Worm (Caenorhabditis elegans) whole organism, midembryonic: ENCODE data around the gene dep-1.

Source experiments
- T22C8.4 ChIP-seq: fragments of 200-800 bp; sonication (Bioruptor generic); IDR thresholded peaks from 2 replicates; pipeline ENCODE4 v1.3.6; 2022; ENCODE audit warnings: missing genetic modification characterization, missing compliant biosample characterization
- cog-1 ChIP-seq: sonication (generic microtip); optimal IDR thresholded peaks from 2 replicates; lab custom pipeline; 2016; ENCODE audit warnings: missing genetic modification characterization, missing compliant biosample characterization
- flt-1 ChIP-seq: fragments of 200-800 bp; sonication (Bioruptor generic); IDR thresholded peaks from 2 replicates; pipeline ENCODE4 v1.3.6; 2022; ENCODE audit warnings: missing genetic modification characterization, missing compliant biosample characterization
- klf-2 ChIP-seq: fragments of 200-800 bp; sonication (Bioruptor generic); conservative IDR thresholded peaks from 2 replicates; pipeline ENCODE4 v1.3.6; 2022; ENCODE audit warnings: missing genetic modification reagents, missing genetic modification characterization, missing compliant biosample characterization
- med-1 ChIP-seq: sonication (generic microtip); optimal IDR thresholded peaks from 2 replicates; lab custom pipeline; 2017; ENCODE audit warnings: missing genetic modification characterization, mild to moderate bottlenecking, missing compliant biosample characterization, antibody characterized with exemption, missing genetic modification reagents; ENCODE audit not compliant: insufficient read depth
- ref-1 ChIP-seq: fragments of 200-800 bp; sonication (Bioruptor generic); conservative IDR thresholded peaks from 2 replicates; pipeline ENCODE4 v1.3.6; 2022; ENCODE audit warnings: missing genetic modification reagents, missing genetic modification characterization, missing compliant biosample characterization
- tab-1 ChIP-seq: fragments of 200-800 bp; sonication (Bioruptor generic); IDR thresholded peaks from 2 replicates; pipeline ENCODE4 v1.3.6; 2022; ENCODE audit warnings: missing genetic modification characterization, missing compliant biosample characterization
- ztf-23 ChIP-seq: fragments of 200-800 bp; sonication (Bioruptor generic); IDR thresholded peaks from 2 replicates; pipeline ENCODE4 v1.3.6; 2022; ENCODE audit warnings: missing genetic modification reagents, missing genetic modification characterization, missing compliant biosample characterization
- ztf-29 ChIP-seq: fragments of 200-800 bp; sonication (Bioruptor generic); IDR thresholded peaks from 2 replicates; pipeline ENCODE4 v1.3.6; 2022; ENCODE audit warnings: missing genetic modification reagents, missing genetic modification characterization, missing compliant biosample characterization

Gene dep-1

ce11 chrII:9029218-9029672 lies 9.6 kb upstream of the dep-1 start, which contains the start of gene F37B12.1:
TSS of gene F37B12.1 (minus strand) at chrII:9029268.
- TF ChIP-seq flt-1 (no peak), cog-1 (tag; lab: Kevin White, UChicago) (no peak), T22C8.4 (GFP tag; lab: Robert Waterston, UW) (no peak), med-1 (GFP tag; lab: Kevin White, UChicago) (no peak), klf-2 (no peak), ztf-29 (GFP tag; lab: Robert Waterston, UW) (no peak), tab-1 (GFP tag; lab: Robert Waterston, UW) (no peak), ref-1 (no peak), ztf-23 (GFP tag; lab: Robert Waterston, UW) (no peak)

- TF ChIP-seq klf-2 = no peak
- no peak for TF ChIP-seq cog-1 (tag; lab: Kevin White, UChicago)
- no peak for TF ChIP-seq ztf-23 (GFP tag; lab: Robert Waterston, UW)
- no peak for TF ChIP-seq T22C8.4 (GFP tag; lab: Robert Waterston, UW)
- no peak for TF ChIP-seq med-1 (GFP tag; lab: Kevin White, UChicago)
- no peak for TF ChIP-seq ref-1
- no peak for TF ChIP-seq tab-1 (GFP tag; lab: Robert Waterston, UW)
- TF ChIP-seq ztf-29 (GFP tag; lab: Robert Waterston, UW) = no peak
- TF ChIP-seq flt-1 = no peak
Observed at ce11 chrII:9028096-9028495, 8.5 kb upstream of the dep-1 start.

ce11 chrII:9026348-9026747 lies 6.8 kb upstream of the dep-1 start:
- TF ChIP-seq ref-1 (no peak), flt-1 (no peak), ztf-23 (GFP tag; lab: Robert Waterston, UW) (no peak), med-1 (GFP tag; lab: Kevin White, UChicago) (no peak), T22C8.4 (GFP tag; lab: Robert Waterston, UW) (no peak)

- TF ChIP-seq ztf-23 (GFP tag; lab: Robert Waterston, UW) = no peak
- TF ChIP-seq cog-1 (tag; lab: Kevin White, UChicago) = no peak
- TF ChIP-seq flt-1 = no peak
- no peak for TF ChIP-seq med-1 (GFP tag; lab: Kevin White, UChicago)
- no peak for TF ChIP-seq ztf-29 (GFP tag; lab: Robert Waterston, UW)
- TF ChIP-seq tab-1 (GFP tag; lab: Robert Waterston, UW) = no peak
- TF ChIP-seq ref-1 = no peak
- TF ChIP-seq klf-2 = no peak
- TF ChIP-seq T22C8.4 (GFP tag; lab: Robert Waterston, UW) = no peak
Observed at ce11 chrII:9024312-9024711, 4.7 kb upstream of the dep-1 start.

- TF ChIP-seq flt-1 (no peak), ref-1 (no peak), ztf-23 (GFP tag; lab: Robert Waterston, UW) (no peak), med-1 (GFP tag; lab: Kevin White, UChicago) (no peak), T22C8.4 (GFP tag; lab: Robert Waterston, UW) (no peak), klf-2 (no peak)
Observed at ce11 chrII:9021625-9022024, 2.0 kb upstream of the dep-1 start.

ce11 chrII:9017628-9018027 lies 2.0 kb downstream of the dep-1 start:
- TF ChIP-seq T22C8.4 (GFP tag; lab: Robert Waterston, UW) (no peak), klf-2 (no peak), tab-1 (GFP tag; lab: Robert Waterston, UW) (no peak)

- no peak for TF ChIP-seq T22C8.4 (GFP tag; lab: Robert Waterston, UW)
- TF ChIP-seq tab-1 (GFP tag; lab: Robert Waterston, UW) = no peak
- TF ChIP-seq flt-1 = no peak
- TF ChIP-seq klf-2 = no peak
- TF ChIP-seq ref-1 = no peak
- TF ChIP-seq ztf-29 (GFP tag; lab: Robert Waterston, UW) = no peak
- TF ChIP-seq cog-1 (tag; lab: Kevin White, UChicago) = no peak
- no peak for TF ChIP-seq med-1 (GFP tag; lab: Kevin White, UChicago)
- TF ChIP-seq ztf-23 (GFP tag; lab: Robert Waterston, UW) = no peak
Observed at ce11 chrII:9014877-9015505, 4.6 kb downstream of the dep-1 start.

- TF ChIP-seq med-1 (GFP tag; lab: Kevin White, UChicago) = no peak
- TF ChIP-seq flt-1 = no peak
- TF ChIP-seq ztf-29 (GFP tag; lab: Robert Waterston, UW) = no peak
- TF ChIP-seq T22C8.4 (GFP tag; lab: Robert Waterston, UW) = no peak
- no peak for TF ChIP-seq cog-1 (tag; lab: Kevin White, UChicago)
- TF ChIP-seq ref-1 = no peak
- no peak for TF ChIP-seq klf-2
- TF ChIP-seq tab-1 (GFP tag; lab: Robert Waterston, UW) = no peak
- no peak for TF ChIP-seq ztf-23 (GFP tag; lab: Robert Waterston, UW)
Observed at ce11 chrII:9014188-9014587, 5.4 kb downstream of the dep-1 start.

- no peak for TF ChIP-seq med-1 (GFP tag; lab: Kevin White, UChicago)
- 0 out of 2 replicates have a peak, but pooled peaks have one; percentile 34 for TF ChIP-seq ztf-23 (GFP tag; lab: Robert Waterston, UW)
Observed at ce11 chrII:9013341-9013740, 6.3 kb downstream of the dep-1 start.

- TF ChIP-seq T22C8.4 (GFP tag; lab: Robert Waterston, UW) = no peak
- no peak for TF ChIP-seq cog-1 (tag; lab: Kevin White, UChicago)
- TF ChIP-seq flt-1 = no peak
- TF ChIP-seq ref-1 = no peak
- no peak for TF ChIP-seq med-1 (GFP tag; lab: Kevin White, UChicago)
Observed at ce11 chrII:9010708-9011107, 8.9 kb downstream of the dep-1 start.
